Fruit fly (Drosophila melanogaster) whole organism, embryonic: ENCODE results near the gene CG6083.

Experiments used
- CG1233 ChIP-seq: fragments of 200-800 bp; sonication (Bioruptor generic); optimal IDR thresholded peaks from 4 replicates; lab custom pipeline; 2018; ENCODE audit warnings: missing biosample characterization, mild to moderate bottlenecking, missing genetic modification characterization
- CG1603 ChIP-seq: fragments of 200-800 bp; sonication (Bioruptor generic); optimal IDR thresholded peaks from 2 replicates; lab custom pipeline; 2019; ENCODE audit warnings: missing biosample characterization, mild to moderate bottlenecking, missing genetic modification characterization, moderate library complexity
- CG4617 ChIP-seq: fragments of 200-800 bp; sonication (Bioruptor generic); optimal IDR thresholded peaks from 3 replicates; lab custom pipeline; 2016; ENCODE audit warnings: missing biosample characterization, missing genetic modification characterization, borderline replicate concordance
- dmrt99B ChIP-seq: fragments of 200-800 bp; sonication (Bioruptor generic); optimal IDR thresholded peaks from 2 replicates; lab custom pipeline; 2018; ENCODE audit warnings: missing biosample characterization, mild to moderate bottlenecking, missing genetic modification characterization, moderate library complexity
- ems ChIP-seq: fragments of 200-800 bp; sonication (Bioruptor generic); optimal IDR thresholded peaks from 3 replicates; lab custom pipeline; 2016; ENCODE audit warnings: missing biosample characterization, missing genetic modification characterization
- fd64A ChIP-seq: fragments of 200-800 bp; sonication (Bioruptor generic); optimal IDR thresholded peaks from 3 replicates; lab custom pipeline; 2018; ENCODE audit warnings: missing biosample characterization, mild to moderate bottlenecking, missing genetic modification characterization
- p53 ChIP-seq: fragments of 200-800 bp; sonication (Bioruptor generic); optimal IDR thresholded peaks from 2 replicates; lab custom pipeline; 2016; ENCODE audit warnings: missing biosample characterization, missing genetic modification characterization

dm6 chr3L:11591803-11592202 is 34.1 kb downstream of the CG6083 start:
- no peak for TF ChIP-seq fd64A (GFP tag; lab: Kevin White, UChicago)
- no peak for TF ChIP-seq ems
- no peak for TF ChIP-seq p53
- no peak for TF ChIP-seq CG4617 (GFP tag; lab: Kevin White, UChicago)
- no peak for TF ChIP-seq dmrt99B (tag; lab: Kevin White, UChicago)
- no peak for TF ChIP-seq CG1233
- TF ChIP-seq CG1603 = no peak
